Worm (Caenorhabditis elegans) whole organism, midembryonic: Measurements from ENCODE around the gene srh-284.

Experiments
- T22C8.4 ChIP-seq: fragments of 200-800 bp; sonication (Bioruptor generic); IDR thresholded peaks from 2 replicates; pipeline ENCODE4 v1.3.6; 2022; ENCODE audit warnings: missing genetic modification characterization, missing compliant biosample characterization
- cog-1 ChIP-seq: sonication (generic microtip); optimal IDR thresholded peaks from 2 replicates; lab custom pipeline; 2016; ENCODE audit warnings: missing genetic modification characterization, missing compliant biosample characterization
- flt-1 ChIP-seq: fragments of 200-800 bp; sonication (Bioruptor generic); IDR thresholded peaks from 2 replicates; pipeline ENCODE4 v1.3.6; 2022; ENCODE audit warnings: missing genetic modification characterization, missing compliant biosample characterization
- klf-2 ChIP-seq: fragments of 200-800 bp; sonication (Bioruptor generic); conservative IDR thresholded peaks from 2 replicates; pipeline ENCODE4 v1.3.6; 2022; ENCODE audit warnings: missing genetic modification reagents, missing genetic modification characterization, missing compliant biosample characterization
- med-1 ChIP-seq: sonication (generic microtip); optimal IDR thresholded peaks from 2 replicates; lab custom pipeline; 2017; ENCODE audit warnings: missing genetic modification characterization, mild to moderate bottlenecking, missing compliant biosample characterization, antibody characterized with exemption, missing genetic modification reagents; ENCODE audit not compliant: insufficient read depth
- ref-1 ChIP-seq: fragments of 200-800 bp; sonication (Bioruptor generic); conservative IDR thresholded peaks from 2 replicates; pipeline ENCODE4 v1.3.6; 2022; ENCODE audit warnings: missing genetic modification reagents, missing genetic modification characterization, missing compliant biosample characterization
- tab-1 ChIP-seq: fragments of 200-800 bp; sonication (Bioruptor generic); IDR thresholded peaks from 2 replicates; pipeline ENCODE4 v1.3.6; 2022; ENCODE audit warnings: missing genetic modification characterization, missing compliant biosample characterization
- ztf-23 ChIP-seq: fragments of 200-800 bp; sonication (Bioruptor generic); IDR thresholded peaks from 2 replicates; pipeline ENCODE4 v1.3.6; 2022; ENCODE audit warnings: missing genetic modification reagents, missing genetic modification characterization, missing compliant biosample characterization
- ztf-29 ChIP-seq: fragments of 200-800 bp; sonication (Bioruptor generic); IDR thresholded peaks from 2 replicates; pipeline ENCODE4 v1.3.6; 2022; ENCODE audit warnings: missing genetic modification reagents, missing genetic modification characterization, missing compliant biosample characterization

DNA sequence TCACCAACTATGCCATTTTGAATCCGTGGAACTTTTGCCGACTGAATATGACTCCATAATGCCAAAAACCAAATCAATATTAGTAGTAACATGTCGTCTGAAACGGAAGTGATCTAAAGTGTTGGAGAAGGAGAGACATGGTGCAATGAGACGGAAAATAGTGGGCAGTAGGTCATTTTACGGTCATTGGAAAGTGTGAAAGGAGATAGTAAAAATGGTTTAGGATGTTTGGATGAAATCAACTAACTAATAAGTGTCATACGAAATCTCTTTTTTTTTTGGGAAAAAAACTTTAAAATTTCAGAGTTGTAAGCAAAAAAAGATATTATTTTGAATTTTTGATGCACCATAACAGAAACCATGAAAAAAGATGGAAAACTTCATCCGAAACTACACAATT, 27.5 kb upstream of the srh-284 start, which contains the start of gene cutl-4:
- no peak for TF ChIP-seq flt-1
- no peak for TF ChIP-seq ztf-23 (GFP tag; lab: Robert Waterston, UW)
- TF ChIP-seq tab-1 = no peak
- TF ChIP-seq ztf-29 (GFP tag; lab: Robert Waterston, UW) = no peak
- no peak for TF ChIP-seq med-1 (GFP tag; lab: Kevin White, UChicago)
- TF ChIP-seq T22C8.4 (GFP tag; lab: Robert Waterston, UW) = no peak
- TF ChIP-seq klf-2 (GFP tag; lab: Robert Waterston, UW) = no peak
- no peak for TF ChIP-seq ref-1 (GFP tag; lab: Robert Waterston, UW)
- no peak for TF ChIP-seq cog-1 (tag; lab: Kevin White, UChicago)
